Fruit fly (Drosophila melanogaster) S2 (cell line): ENCODE data around the gene CG42869.

Source experiments
- CG8478 ChIP-seq: fragments of >200 bp; optimal IDR thresholded peaks from 2 replicates; lab custom pipeline; 2018
- CTCF ChIP-seq, 2 experiments: fragments of >200 bp; optimal IDR thresholded peaks; 2 replicates each; lab custom pipeline; 2018

CG42869 gene

dm6 chr3R:21736749-21737148, at the start of gene CG42869:
Gene CG42869 (minus strand): TSS chr3R:21736849.
- TF ChIP-seq CG8478 (lab: Kevin White, UChicago) = no peak
- TF ChIP-seq CTCF (optimal IDR thresholded peaks at IDR 0.05; lab: Kevin White, UChicago) = no peak

- no peak for TF ChIP-seq CG8478 (lab: Kevin White, UChicago)
- TF ChIP-seq CTCF (optimal IDR thresholded peaks at IDR 0.05; lab: Kevin White, UChicago) = no peak
Measured at dm6 chr3R:21782295-21782922, 45.8 kb upstream of the CG42869 start, which contains the start of gene tsl. Gene tsl (minus strand): TSS chr3R:21782536.

dm6 chr3R:21781448-21781847, 44.8 kb upstream of the CG42869 start:
- TF ChIP-seq CG8478 (lab: Kevin White, UChicago) (no peak), CTCF (optimal IDR thresholded peaks at IDR 0.05; lab: Kevin White, UChicago) (no peak)

- TF ChIP-seq CG8478 (lab: Kevin White, UChicago) (no peak), CTCF (optimal IDR thresholded peaks at IDR 0.05; lab: Kevin White, UChicago) (no peak)
Measured at dm6 chr3R:21780086-21780485, 43.4 kb upstream of the CG42869 start.

dm6 chr3R:21777660-21778059, 41.0 kb upstream of the CG42869 start, which contains the start of gene Polr1H:
Gene Polr1H (minus strand): TSS chr3R:21777847.
- TF ChIP-seq CG8478 (lab: Kevin White, UChicago) (no peak), CTCF (optimal IDR thresholded peaks at IDR 0.05; lab: Kevin White, UChicago) (peak in 1 of 2 experiments; percentile 41)

dm6 chr3R:21775766-21776165, 39.1 kb upstream of the CG42869 start, which contains the start of the genes GABA-B-R2 and CG6800:
Gene GABA-B-R2 (minus strand): TSS chr3R:21775840.
Gene CG6800 (plus strand): TSS chr3R:21776138.
- TF ChIP-seq CTCF (optimal IDR thresholded peaks at IDR 0.05; lab: Kevin White, UChicago) = no peak
- TF ChIP-seq CG8478 (lab: Kevin White, UChicago) = no peak

- TF ChIP-seq CTCF (optimal IDR thresholded peaks at IDR 0.05; lab: Kevin White, UChicago) (no peak), CG8478 (lab: Kevin White, UChicago) (no peak)
Measured at dm6 chr3R:21769218-21769617, 32.6 kb upstream of the CG42869 start, which contains the start of gene Burs. Gene Burs (plus strand): TSS chr3R:21769518.

dm6 chr3R:21758145-21758856, 21.7 kb upstream of the CG42869 start, which contains the start of gene CG42335:
Gene CG42335 (plus strand): TSS chr3R:21758764.
- TF ChIP-seq CTCF (optimal IDR thresholded peaks at IDR 0.05; lab: Kevin White, UChicago) (no peak), CG8478 (lab: Kevin White, UChicago) (no peak)

dm6 chr3R:21757550-21757949, 20.9 kb upstream of the CG42869 start:
- TF ChIP-seq CG8478 (lab: Kevin White, UChicago) = no peak
- no peak for TF ChIP-seq CTCF (optimal IDR thresholded peaks at IDR 0.05; lab: Kevin White, UChicago)

- TF ChIP-seq CTCF (optimal IDR thresholded peaks at IDR 0.05; lab: Kevin White, UChicago) (no peak), CG8478 (lab: Kevin White, UChicago) (no peak)
Measured at dm6 chr3R:21753974-21754373, 17.3 kb upstream of the CG42869 start, which contains the start of gene CG31198. Gene CG31198 (plus strand): TSS chr3R:21754324.

- TF ChIP-seq CTCF (optimal IDR thresholded peaks at IDR 0.05; lab: Kevin White, UChicago) (no peak), CG8478 (lab: Kevin White, UChicago) (no peak)
Measured at dm6 chr3R:21753099-21753498, 16.4 kb upstream of the CG42869 start.

- TF ChIP-seq CTCF (optimal IDR thresholded peaks at IDR 0.05; lab: Kevin White, UChicago) (no peak), CG8478 (lab: Kevin White, UChicago) (no peak)
Measured at dm6 chr3R:21748954-21749920, 12.6 kb upstream of the CG42869 start, which contains the start of gene CG31233. Gene CG31233 (plus strand): TSS chr3R:21749853.

- no peak for TF ChIP-seq CG8478 (lab: Kevin White, UChicago)
- TF ChIP-seq CTCF (optimal IDR thresholded peaks at IDR 0.05; lab: Kevin White, UChicago) = no peak
Measured at dm6 chr3R:21745887-21746286, 9.2 kb upstream of the CG42869 start.

dm6 chr3R:21744988-21745387, 8.3 kb upstream of the CG42869 start, which contains the start of gene CG31343:
Gene CG31343 (plus strand): TSS chr3R:21745266.
- TF ChIP-seq CTCF (optimal IDR thresholded peaks at IDR 0.05; lab: Kevin White, UChicago) (no peak), CG8478 (lab: Kevin White, UChicago) (no peak)
